Fruit fly (Drosophila melanogaster): Measurements from ENCODE around the gene Ir87a.

Gene Ir87a

DNA sequence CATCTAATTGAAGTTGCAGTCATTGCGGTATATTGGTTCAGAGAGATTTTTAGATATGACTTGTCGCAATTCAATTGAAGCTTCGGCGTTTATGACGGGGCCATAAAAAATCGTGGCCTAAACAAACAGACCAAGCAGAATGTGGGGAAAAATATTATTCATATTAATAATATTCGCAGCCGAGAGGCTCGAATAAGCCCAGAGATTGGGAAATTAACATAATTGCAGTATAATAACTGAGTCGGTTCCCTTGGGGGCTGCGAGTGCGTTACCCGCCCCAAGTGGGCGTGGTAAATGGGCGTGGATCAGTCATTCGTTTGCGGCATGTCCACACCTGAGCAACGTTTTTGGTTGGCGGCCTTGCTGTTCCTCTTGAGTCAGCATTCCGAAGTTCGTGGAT is at the start of gene Ir87a:
Ir87a (plus strand) TSS at position 301 of the 400 bp plus-strand sequence.
- TF ChIP-seq CTCF (optimal IDR thresholded peaks at IDR 0.05): no peak
- no peak for TF ChIP-seq CG8478 (optimal IDR thresholded peaks at IDR 0.05)

DNA sequence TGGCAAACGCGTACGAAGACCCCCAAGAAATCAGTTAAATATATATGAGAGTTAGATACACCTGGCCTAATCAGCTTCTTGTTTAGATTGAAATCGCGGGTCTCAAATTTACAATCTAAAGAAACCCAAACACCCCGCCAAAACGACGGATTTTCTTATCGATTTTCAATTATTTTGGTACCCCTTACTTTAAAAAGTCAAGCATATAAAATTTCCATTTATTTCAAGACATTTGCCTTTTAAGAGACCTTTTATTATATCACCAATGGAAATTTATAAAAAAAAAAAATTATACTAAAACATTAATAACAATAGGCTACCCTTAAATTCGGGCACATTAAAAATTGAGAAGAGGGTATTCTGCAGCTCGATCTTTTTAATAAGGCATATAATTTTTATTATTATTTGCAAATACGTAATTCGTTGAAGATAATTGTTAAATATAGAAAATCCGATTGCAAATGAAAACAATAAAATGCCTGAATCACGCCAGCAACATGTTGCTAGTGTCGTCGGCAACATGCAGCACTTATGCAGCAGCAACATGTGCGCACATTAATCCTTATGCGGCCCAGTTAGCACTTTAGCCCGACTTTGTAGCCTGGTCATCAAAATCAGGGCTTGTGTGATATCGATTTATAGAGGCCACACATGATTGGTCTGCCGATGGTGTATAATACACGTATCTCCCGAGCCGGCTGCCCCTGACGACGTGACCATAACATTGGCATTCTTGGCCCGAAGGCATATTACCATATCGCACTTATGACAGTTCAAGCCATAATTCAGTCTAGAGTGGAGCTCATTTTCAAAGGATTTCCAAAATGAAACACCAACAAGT is 48.0 kb upstream of the Ir87a start, which contains the start of the genes Lip3 and CG34309:
Lip3 (minus strand) TSS at position 65 of the 841 bp plus-strand sequence.
CG34309 (plus strand) TSS at position 791 of the 841 bp plus-strand sequence.
- TF ChIP-seq CG8478 (optimal IDR thresholded peaks at IDR 0.05) (no peak), CTCF (optimal IDR thresholded peaks at IDR 0.05) (no peak)

DNA sequence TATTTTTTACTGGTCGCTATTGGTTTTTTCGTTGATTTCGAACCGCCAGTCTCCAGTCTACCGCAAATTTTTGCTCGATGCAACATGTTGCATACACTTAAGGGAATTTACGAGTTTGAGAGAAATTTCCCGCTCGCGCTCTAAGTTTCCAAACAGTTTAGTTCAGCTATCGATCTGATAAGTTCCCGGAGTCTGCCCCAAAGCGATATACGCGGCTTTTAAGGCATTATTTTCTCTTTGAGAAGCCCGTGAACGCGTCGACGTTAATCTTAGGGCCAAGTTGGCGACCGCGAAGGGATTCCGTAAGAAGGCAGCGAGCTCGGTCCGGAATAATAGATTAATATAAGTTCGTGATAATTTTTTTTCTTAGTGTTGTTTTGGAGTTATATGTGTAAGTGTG is 45.2 kb upstream of the Ir87a start:
- TF ChIP-seq CG8478 (optimal IDR thresholded peaks at IDR 0.05) (no peak), CTCF (optimal IDR thresholded peaks at IDR 0.05) (no peak)

- no peak for TF ChIP-seq CG8478 (optimal IDR thresholded peaks at IDR 0.05)
- TF ChIP-seq CTCF (optimal IDR thresholded peaks at IDR 0.05): no peak
Measured at dm6 chr3R:13379675-13380074, 40.4 kb upstream of the Ir87a start, which contains the start of the genes CG9813 and CG8870. TSS of gene CG9813 (minus strand) at chr3R:13379775. TSS of gene CG8870 (plus strand) at chr3R:13379842.

DNA sequence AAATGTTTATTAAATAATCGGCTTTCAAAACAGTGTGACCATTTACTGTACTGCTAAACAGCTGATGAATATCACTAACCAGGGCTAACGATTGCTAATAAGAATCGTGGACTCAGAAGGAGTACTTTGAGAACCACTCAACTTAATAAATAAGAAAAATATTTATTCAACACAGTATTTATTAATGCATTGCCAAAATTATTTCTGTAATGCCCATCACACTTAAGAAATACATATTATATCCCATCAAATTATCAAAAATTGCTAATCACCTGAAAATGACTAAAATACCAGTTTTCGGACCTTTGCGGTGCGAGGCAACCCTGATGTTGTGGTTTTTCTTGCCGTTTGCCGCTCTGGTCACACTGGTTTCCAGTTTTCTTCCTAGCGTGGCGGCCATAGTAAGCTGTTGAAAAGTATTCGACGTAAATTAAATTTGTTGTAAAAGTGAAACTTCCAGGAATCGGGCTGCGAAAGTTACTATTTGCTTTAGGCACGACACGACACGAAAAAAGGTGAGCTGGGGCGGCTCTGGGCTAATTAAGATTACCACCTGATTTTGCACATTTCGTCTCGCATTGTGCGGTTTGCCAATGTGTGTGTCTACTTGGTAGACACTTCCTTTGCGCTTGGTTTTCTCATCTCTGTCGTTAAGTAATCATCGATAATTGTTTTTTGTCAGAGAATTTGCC is 38.2 kb upstream of the Ir87a start, which contains the start of the genes mRpS21 and Droj2:
mRpS21 (minus strand) TSS at position 66 of the 692 bp plus-strand sequence.
Droj2 (plus strand) TSS at position 363 of the 692 bp plus-strand sequence.
- TF ChIP-seq CTCF (optimal IDR thresholded peaks at IDR 0.05): no peak
- TF ChIP-seq CG8478 (optimal IDR thresholded peaks at IDR 0.05): no peak

- TF ChIP-seq CTCF (optimal IDR thresholded peaks at IDR 0.05): no peak
- no peak for TF ChIP-seq CG8478 (optimal IDR thresholded peaks at IDR 0.05)
Measured at dm6 chr3R:13382656-13383142, 37.4 kb upstream of the Ir87a start.

DNA sequence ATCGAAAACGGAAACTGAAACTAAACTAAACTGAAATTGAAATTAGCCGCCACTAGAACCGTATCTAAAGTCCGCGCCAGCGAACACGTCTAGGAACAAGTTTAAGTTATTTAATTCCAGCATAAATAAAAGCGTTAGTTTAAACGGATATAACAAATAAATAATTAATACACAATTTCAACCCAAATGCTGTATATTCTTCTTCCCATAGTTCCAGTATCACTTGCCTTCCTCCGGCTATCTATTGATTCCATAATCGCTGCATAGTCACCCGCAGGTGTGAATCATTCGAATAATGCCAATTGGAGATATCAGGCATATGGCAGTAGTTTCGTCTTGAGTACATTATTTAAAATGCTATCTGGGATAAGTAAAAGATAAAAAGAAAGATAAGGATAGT is 35.0 kb upstream of the Ir87a start:
- TF ChIP-seq CTCF (optimal IDR thresholded peaks at IDR 0.05) (no peak), CG8478 (optimal IDR thresholded peaks at IDR 0.05) (no peak)

DNA sequence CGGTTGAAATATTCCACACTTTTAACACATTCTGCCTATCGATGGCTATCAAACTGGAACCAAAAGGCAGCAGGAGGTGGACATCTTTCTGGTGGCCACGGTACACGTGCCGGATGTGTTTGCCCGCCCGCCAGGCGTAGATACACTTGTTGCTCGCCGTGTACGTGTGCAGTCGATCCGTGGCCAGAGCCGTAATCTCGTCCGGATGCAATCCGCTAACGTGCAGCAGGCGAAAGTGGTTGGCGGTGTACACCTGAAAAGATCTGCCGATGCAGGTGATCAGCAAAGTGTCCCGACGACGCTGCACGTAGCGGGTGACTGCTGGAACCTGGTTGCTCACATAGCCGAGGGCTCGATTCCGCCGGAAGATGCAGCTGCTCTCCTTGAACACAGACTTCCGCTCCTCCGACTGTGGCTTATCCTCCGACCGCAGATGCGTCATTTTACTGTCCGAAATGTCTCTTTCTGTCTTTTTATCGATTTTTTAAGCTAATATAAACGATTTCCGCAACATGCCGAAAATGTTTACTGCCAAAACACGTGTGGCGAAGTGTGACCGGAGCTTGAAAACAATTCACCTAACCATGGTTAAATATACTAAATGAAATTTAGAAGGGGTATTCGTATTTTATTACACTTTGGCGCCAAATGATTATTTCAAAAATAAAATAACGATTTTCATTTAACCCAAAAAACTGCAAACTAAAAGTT is 31.8 kb upstream of the Ir87a start, which contains the start of gene CG9799:
CG9799 (minus strand) TSS at position 550 of the 711 bp plus-strand sequence.
- TF ChIP-seq CG8478 (optimal IDR thresholded peaks at IDR 0.05) (no peak), CTCF (optimal IDR thresholded peaks at IDR 0.05) (no peak)

dm6 chr3R:13390490-13390889 is 29.6 kb upstream of the Ir87a start:
- TF ChIP-seq CTCF (optimal IDR thresholded peaks at IDR 0.05) (no peak), CG8478 (optimal IDR thresholded peaks at IDR 0.05) (no peak)

DNA sequence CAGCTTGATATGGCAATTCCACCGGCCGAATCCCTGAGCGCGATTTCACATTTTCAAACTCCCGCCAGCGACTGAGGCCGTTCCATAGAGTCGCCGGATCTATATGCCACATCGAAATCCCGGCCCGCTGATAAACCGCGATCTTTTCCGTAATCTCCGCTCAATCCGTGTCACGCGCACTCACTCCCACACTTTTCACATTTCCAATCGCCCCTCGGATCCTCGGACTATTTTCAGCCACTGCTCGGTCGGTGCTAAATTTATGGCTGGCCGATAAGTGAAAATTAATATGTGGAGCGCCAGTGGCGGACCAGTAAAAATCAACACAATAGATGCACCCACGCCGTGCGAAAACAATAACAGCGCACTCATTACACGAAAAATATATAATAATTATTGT is 27.1 kb upstream of the Ir87a start:
- no peak for TF ChIP-seq CTCF (optimal IDR thresholded peaks at IDR 0.05)
- TF ChIP-seq CG8478 (optimal IDR thresholded peaks at IDR 0.05): no peak

dm6 chr3R:13395133-13395532 is 24.9 kb upstream of the Ir87a start, which contains the start of gene CCHa2:
TSS of gene CCHa2 (minus strand) at chr3R:13395197.
- TF ChIP-seq CG8478 (optimal IDR thresholded peaks at IDR 0.05): no peak
- TF ChIP-seq CTCF (optimal IDR thresholded peaks at IDR 0.05): no peak

DNA sequence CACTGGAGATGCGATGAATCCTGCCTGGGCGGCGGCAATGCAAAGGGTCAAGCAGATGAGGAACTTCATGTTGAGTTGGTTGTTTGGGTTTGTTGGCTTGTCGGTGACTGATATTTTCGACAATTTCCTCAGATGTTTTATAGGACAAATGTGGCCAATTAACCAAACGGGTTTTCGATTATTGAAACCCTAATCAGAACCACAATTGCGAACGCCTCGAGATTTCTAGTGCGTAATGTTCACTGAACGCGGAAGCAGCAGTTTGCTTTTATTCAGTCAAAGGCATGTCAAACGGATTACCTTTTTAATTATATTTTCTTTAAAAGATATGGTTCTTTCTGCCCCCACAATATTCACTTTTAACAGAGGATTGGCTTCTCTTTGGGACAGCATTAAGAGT is 23.0 kb upstream of the Ir87a start, which contains the start of gene CG14374:
CG14374 (minus strand) TSS at position 101 of the 400 bp plus-strand sequence.
- no peak for TF ChIP-seq CG8478 (optimal IDR thresholded peaks at IDR 0.05)

DNA sequence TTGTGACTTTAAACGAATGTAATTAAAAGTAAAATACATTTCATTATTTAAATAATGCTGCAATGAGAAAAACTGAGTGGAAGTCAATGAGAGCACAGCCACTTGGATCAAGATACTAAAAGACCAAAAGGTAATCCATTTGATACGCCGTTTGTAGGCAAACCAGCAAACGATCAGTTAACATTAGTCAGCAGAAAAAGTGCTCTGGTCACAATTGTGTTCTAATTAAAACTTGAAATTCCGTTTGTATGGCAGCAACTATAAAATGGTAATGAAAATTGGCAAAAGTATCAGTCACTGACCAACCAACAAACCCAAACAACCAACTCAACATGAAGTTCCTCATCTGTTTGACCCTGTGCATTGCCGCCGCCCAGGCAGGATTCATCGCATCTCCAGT is 22.5 kb upstream of the Ir87a start, which contains the start of gene CG14377:
CG14377 (plus strand) TSS at position 301 of the 400 bp plus-strand sequence.
- TF ChIP-seq CTCF (optimal IDR thresholded peaks at IDR 0.05): no peak
- TF ChIP-seq CG8478 (optimal IDR thresholded peaks at IDR 0.05): no peak

dm6 chr3R:13400902-13401721 is 19.0 kb upstream of the Ir87a start:
- TF ChIP-seq CTCF (optimal IDR thresholded peaks at IDR 0.05) (no peak), CG8478 (optimal IDR thresholded peaks at IDR 0.05) (no peak)
